Worm (Caenorhabditis elegans) whole organism, mixed stage, embryonic: ENCODE results near the gene str-68.

Experiments
- M03D4.4 ChIP-seq: sonication (generic microtip); optimal IDR thresholded peaks from 2 replicates; lab custom pipeline; 2017; ENCODE audit warnings: mild to moderate bottlenecking, missing genetic modification characterization, missing compliant biosample characterization
- blmp-1 ChIP-seq: fragments of 150-350 bp; optimal IDR thresholded peaks from 2 replicates; lab custom pipeline; 2014; ENCODE audit warnings: missing biosample characterization, missing genetic modification characterization
- cnd-1 ChIP-seq: fragments of 200-800 bp; sonication (Bioruptor generic); optimal IDR thresholded peaks from 2 replicates; lab custom pipeline; 2018; ENCODE audit warnings: mild to moderate bottlenecking, missing genetic modification characterization, missing compliant biosample characterization
- elt-1 ChIP-seq: sonication (generic microtip); optimal IDR thresholded peaks from 2 replicates; lab custom pipeline; 2017; ENCODE audit warnings: missing genetic modification characterization, mild to moderate bottlenecking, missing compliant biosample characterization, antibody characterized with exemption, moderate library complexity, borderline replicate concordance; ENCODE audit not compliant: insufficient read depth
- elt-3 ChIP-seq: fragments of 150-350 bp; optimal IDR thresholded peaks from 2 replicates; lab custom pipeline; 2014; ENCODE audit warnings: missing biosample characterization, missing genetic modification characterization
- lin-13 ChIP-seq: fragments of 150-350 bp; optimal IDR thresholded peaks from 2 replicates; lab custom pipeline; 2014; ENCODE audit warnings: missing biosample characterization, missing genetic modification characterization
- nhr-237 ChIP-seq: fragments of 150-350 bp; optimal IDR thresholded peaks from 2 replicates; lab custom pipeline; 2014; ENCODE audit warnings: missing biosample characterization, missing genetic modification characterization
- nhr-28 ChIP-seq: fragments of 150-350 bp; optimal IDR thresholded peaks from 2 replicates; lab custom pipeline; 2014; ENCODE audit warnings: missing biosample characterization, missing genetic modification characterization
- nhr-76 ChIP-seq: sonication (generic microtip); optimal IDR thresholded peaks from 2 replicates; lab custom pipeline; 2017; ENCODE audit warnings: missing biosample characterization, missing genetic modification characterization
- pha-4 ChIP-seq: fragments of 150-350 bp; optimal IDR thresholded peaks from 2 replicates; lab custom pipeline; 2018; ENCODE audit warnings: missing biosample characterization, missing genetic modification reagents, missing genetic modification characterization
- snpc-4 ChIP-seq: fragments of 150-350 bp; optimal IDR thresholded peaks from 2 replicates; lab custom pipeline; 2014; ENCODE audit warnings: missing biosample characterization, missing genetic modification characterization

DNA sequence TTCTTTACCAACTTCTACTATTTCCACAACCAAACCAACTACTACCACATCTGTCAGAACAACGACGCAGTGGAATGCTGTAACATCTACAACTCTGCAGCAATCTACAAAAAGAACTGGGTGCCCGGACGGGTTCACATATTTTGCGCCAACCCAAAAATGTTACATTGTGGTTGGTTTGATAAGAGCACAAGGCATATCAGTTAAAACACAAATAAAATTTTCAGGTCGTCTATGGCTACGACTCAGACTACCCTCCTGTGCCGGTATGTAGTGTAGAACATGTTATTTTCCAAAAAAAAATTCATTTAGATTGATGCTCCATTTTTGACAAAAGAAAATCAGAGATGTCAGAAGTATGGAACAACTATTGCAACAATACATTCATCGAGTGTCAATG lies 11.8 kb upstream of the str-68 start:
- TF ChIP-seq M03D4.4 (no peak), elt-1 (no peak), nhr-28 (tag; lab: Kevin White, UChicago) (no peak), snpc-4 (no peak), cnd-1 (tag; lab: Kevin White, UChicago) (no peak), blmp-1 (no peak), nhr-76 (tag; lab: Kevin White, UChicago) (no peak), elt-3 (tag; lab: Kevin White, UChicago) (no peak), pha-4 (no peak), nhr-237 (tag; lab: Kevin White, UChicago) (no peak), lin-13 (tag; lab: Kevin White, UChicago) (no peak)
